Worm (Caenorhabditis elegans): ENCODE measurements around the gene K09C4.4.

ce11 chrX:3262600-3262999, 26.7 kb upstream of the K09C4.4 start, which contains the start of gene fbxb-71:
- TF ChIP-seq elt-3 (tag; optimal IDR thresholded peaks at IDR 0.05), result no peak
- TF ChIP-seq lin-13 (tag; optimal IDR thresholded peaks at IDR 0.05), result no peak
- TF ChIP-seq unc-39 (tag; optimal IDR thresholded peaks at IDR 0.05), result no peak
- TF ChIP-seq snpc-4 (tag; optimal IDR thresholded peaks at IDR 0.05), result no peak
- no peak for TF ChIP-seq nhr-237 (tag; optimal IDR thresholded peaks at IDR 0.05)
- TF ChIP-seq unc-120 (tag; optimal IDR thresholded peaks at IDR 0.05; ENCODE audit: poor library complexity, severe bottlenecking), result no peak
- TF ChIP-seq unc-62 (GFP tag; optimal IDR thresholded peaks at IDR 0.05), result no peak
- TF ChIP-seq ztf-11 (tag; optimal IDR thresholded peaks at IDR 0.05), result no peak
- TF ChIP-seq elt-1 (tag; optimal IDR thresholded peaks at IDR 0.05; ENCODE audit: borderline replicate concordance, insufficient read depth), result no peak
- no peak for TF ChIP-seq ham-2 (GFP tag; optimal IDR thresholded peaks at IDR 0.05)
- TF ChIP-seq mab-5 (tag; optimal IDR thresholded peaks at IDR 0.05), result no peak
- TF ChIP-seq ceh-39 (tag; optimal IDR thresholded peaks at IDR 0.05), result no peak

Measured in whole organism, mixed stage, embryonic.